Worm (Caenorhabditis elegans): ENCODE measurements around the gene Y76B12C.8.

ce11 chrIV:2008920-2009319 is 29.1 kb downstream of the Y76B12C.8 start:
- TF ChIP-seq Y53G8AR.9 (GFP tag; conservative IDR thresholded peaks at IDR 0.05): no peak
- no peak for TF ChIP-seq ama-1 (optimal IDR thresholded peaks at IDR 0.05)
- TF ChIP-seq ama-1 (GFP tag; optimal IDR thresholded peaks at IDR 0.05): no peak
- TF ChIP-seq mxl-1 (tag; optimal IDR thresholded peaks at IDR 0.05): no peak
- no peak for TF ChIP-seq cebp-1 (GFP tag; IDR thresholded peaks at IDR 0.05)
- peak; percentile 26 for TF ChIP-seq cebp-1 (tag; optimal IDR thresholded peaks at IDR 0.05)
- TF ChIP-seq snpc-4 (GFP tag; optimal IDR thresholded peaks at IDR 0.05): no peak
- no peak for TF ChIP-seq snpc-4 (tag; optimal IDR thresholded peaks at IDR 0.05)

All from whole organism, young adult.